Fruit fly (Drosophila melanogaster): Measurements from ENCODE around the gene CG11756.

- TF ChIP-seq CG14655 (GFP tag; optimal IDR thresholded peaks at IDR 0.05) (no peak), CG12605 (GFP tag; IDR thresholded peaks at IDR 0.05) (no peak), Pif1B (GFP tag; optimal IDR thresholded peaks at IDR 0.05) (no peak), CG32121 (GFP tag; IDR thresholded peaks at IDR 0.05) (no peak), fd96Ca (GFP tag; IDR thresholded peaks at IDR 0.05) (no peak), CG9948 (tag; optimal IDR thresholded peaks at IDR 0.05) (no peak)
Measured at dm6 chrX:11359081-11359481, 11.2 kb downstream of the CG11756 start, which contains the start of gene Pa1.

All from whole organism, pupa.